Worm (Caenorhabditis elegans) whole organism, L4 larva: ENCODE data around the gene K08E4.2.

Source experiments
- D1046.2 ChIP-seq: fragments of 200-800 bp; sonication (Bioruptor generic); IDR thresholded peaks from 2 replicates; pipeline ENCODE4 v1.3.6; 2022; ENCODE audit warnings: missing genetic modification characterization, missing compliant biosample characterization
- F10B5.3 ChIP-seq: sonication (generic microtip); optimal IDR thresholded peaks from 2 replicates; lab custom pipeline; 2016; ENCODE audit warnings: mild to moderate bottlenecking, missing genetic modification characterization, missing compliant biosample characterization
- F26F4.8 ChIP-seq: fragments of 200-800 bp; sonication (Bioruptor generic); conservative IDR thresholded peaks from 2 replicates; pipeline ENCODE4 v1.3.6; 2022; ENCODE audit warnings: missing genetic modification characterization, missing compliant biosample characterization
- F37D6.2 ChIP-seq: sonication (generic microtip); optimal IDR thresholded peaks from 2 replicates; lab custom pipeline; 2016; ENCODE audit warnings: mild to moderate bottlenecking, missing genetic modification characterization, missing compliant biosample characterization
- F44E2.7 ChIP-seq: fragments of 200-800 bp; sonication (Bioruptor generic); IDR thresholded peaks from 2 replicates; pipeline ENCODE4 v2.1.2; 2022; ENCODE audit warnings: missing genetic modification characterization, missing compliant biosample characterization
- F49E8.2 ChIP-seq: sonication (generic microtip); optimal IDR thresholded peaks from 2 replicates; lab custom pipeline; 2016; ENCODE audit warnings: missing compliant biosample characterization, mild to moderate bottlenecking, missing genetic modification characterization, borderline replicate concordance
- Y105C5A.15 ChIP-seq: fragments of 200-800 bp; sonication (Bioruptor generic); IDR thresholded peaks from 2 replicates; pipeline ENCODE4 v1.3.6; 2022; ENCODE audit warnings: missing genetic modification characterization, missing compliant biosample characterization
- Y48G9A.11 ChIP-seq: fragments of 200-800 bp; sonication (Bioruptor generic); IDR thresholded peaks from 2 replicates; pipeline ENCODE4 v1.3.6; 2022; ENCODE audit warnings: missing genetic modification reagents, missing genetic modification characterization, missing compliant biosample characterization
- Y5F2A.4 ChIP-seq: fragments of 200-800 bp; sonication (Bioruptor generic); optimal IDR thresholded peaks from 2 replicates; lab custom pipeline; 2018; ENCODE audit warnings: mild to moderate bottlenecking, missing genetic modification characterization, missing compliant biosample characterization
- Y75B8A.6 ChIP-seq: fragments of 200-800 bp; sonication (Bioruptor generic); IDR thresholded peaks from 2 replicates; pipeline ENCODE4 v1.3.6; 2022; ENCODE audit warnings: missing genetic modification reagents, missing genetic modification characterization, missing compliant biosample characterization
- aly-2 ChIP-seq: sonication (generic microtip); optimal IDR thresholded peaks from 2 replicates; lab custom pipeline; 2018; ENCODE audit warnings: missing biosample characterization, missing genetic modification characterization
- arid-1 ChIP-seq: fragments of 200-800 bp; sonication (Bioruptor generic); conservative IDR thresholded peaks from 2 replicates; pipeline ENCODE4 v1.3.6; 2022; ENCODE audit warnings: missing genetic modification reagents, missing genetic modification characterization, missing compliant biosample characterization
- attf-4 ChIP-seq: sonication (generic microtip); optimal IDR thresholded peaks from 3 replicates; lab custom pipeline; 2017; ENCODE audit warnings: missing biosample characterization, missing genetic modification characterization
- ceh-20 ChIP-seq: fragments of 200-800 bp; sonication (Bioruptor generic); IDR thresholded peaks from 2 replicates; pipeline ENCODE4 v1.3.6; 2022; ENCODE audit warnings: missing genetic modification reagents, missing genetic modification characterization, missing compliant biosample characterization
- ceh-28 ChIP-seq: fragments of 150-350 bp; optimal IDR thresholded peaks from 2 replicates; lab custom pipeline; 2014; ENCODE audit warnings: missing biosample characterization, missing genetic modification reagents, missing genetic modification characterization
- ceh-62 ChIP-seq: sonication (generic microtip); optimal IDR thresholded peaks from 2 replicates; lab custom pipeline; 2017; ENCODE audit warnings: missing biosample characterization, missing genetic modification characterization
- daf-12 ChIP-seq: fragments of 150-350 bp; optimal IDR thresholded peaks from 2 replicates; lab custom pipeline; 2014; ENCODE audit warnings: missing biosample characterization, missing genetic modification reagents, missing genetic modification characterization
- daf-16 ChIP-seq, 3 experiments: sonication (generic microtip); optimal IDR thresholded peaks; 2 replicates each; lab custom pipeline; 2016 to 2017; ENCODE audit warnings: missing genetic modification characterization in 3 of 3, missing genetic modification reagents in 3 of 3, mild to moderate bottlenecking in 2 of 3, missing compliant biosample characterization in 2 of 3, missing biosample characterization in 1 of 3, moderate library complexity in 1 of 3
- daf-19 ChIP-seq: fragments of 200-800 bp; sonication (Bioruptor generic); conservative IDR thresholded peaks from 2 replicates; pipeline ENCODE4 v1.3.6; 2022; ENCODE audit warnings: missing genetic modification characterization, missing compliant biosample characterization
- daf-8 ChIP-seq: fragments of 200-800 bp; sonication (Bioruptor generic); IDR thresholded peaks from 2 replicates; pipeline ENCODE4 v1.3.6; 2022; ENCODE audit warnings: missing genetic modification characterization, missing compliant biosample characterization
- dmd-6 ChIP-seq: fragments of 200-800 bp; sonication (Bioruptor generic); IDR thresholded peaks from 2 replicates; pipeline ENCODE4 v1.3.6; 2022; ENCODE audit warnings: missing genetic modification reagents, missing genetic modification characterization, missing compliant biosample characterization
- dve-1 ChIP-seq: sonication (generic microtip); optimal IDR thresholded peaks from 2 replicates; lab custom pipeline; 2017; ENCODE audit warnings: antibody characterized with exemption, mild to moderate bottlenecking, missing genetic modification characterization, missing compliant biosample characterization; ENCODE audit not compliant: insufficient read depth
- egl-27 ChIP-seq: sonication (generic microtip); optimal IDR thresholded peaks from 3 replicates; lab custom pipeline; 2017; ENCODE audit warnings: missing biosample characterization, missing genetic modification reagents, missing genetic modification characterization
- fkh-10 ChIP-seq: fragments of 150-350 bp; optimal IDR thresholded peaks from 2 replicates; lab custom pipeline; 2014; ENCODE audit warnings: missing biosample characterization, missing genetic modification reagents, missing genetic modification characterization
- gei-8 ChIP-seq: fragments of 200-800 bp; sonication (Bioruptor generic); optimal IDR thresholded peaks from 2 replicates; lab custom pipeline; 2018; ENCODE audit warnings: mild to moderate bottlenecking, missing genetic modification characterization, missing compliant biosample characterization
- hlh-11 ChIP-seq: fragments of 200-800 bp; sonication (Bioruptor generic); optimal IDR thresholded peaks from 2 replicates; lab custom pipeline; 2018; ENCODE audit warnings: mild to moderate bottlenecking, missing genetic modification characterization, missing compliant biosample characterization
- hlh-30 ChIP-seq: sonication (generic microtip); optimal IDR thresholded peaks from 2 replicates; lab custom pipeline; 2017; ENCODE audit warnings: antibody characterized with exemption, mild to moderate bottlenecking, missing genetic modification characterization, missing compliant biosample characterization; ENCODE audit not compliant: insufficient read depth
- jun-1 ChIP-seq: fragments of 150-350 bp; optimal IDR thresholded peaks from 2 replicates; lab custom pipeline; 2014; ENCODE audit warnings: missing biosample characterization, missing genetic modification reagents, missing genetic modification characterization
- lim-7 ChIP-seq: fragments of 200-800 bp; sonication (Bioruptor generic); IDR thresholded peaks from 2 replicates; pipeline ENCODE4 v1.3.6; 2022; ENCODE audit warnings: missing genetic modification characterization, missing compliant biosample characterization
- lin-1 ChIP-seq: fragments of 200-800 bp; sonication (Bioruptor generic); IDR thresholded peaks from 2 replicates; pipeline ENCODE4 v1.3.6; 2022; ENCODE audit warnings: missing genetic modification reagents, missing genetic modification characterization, missing compliant biosample characterization
- lin-13 ChIP-seq: fragments of 150-350 bp; optimal IDR thresholded peaks from 2 replicates; lab custom pipeline; 2014; ENCODE audit warnings: missing biosample characterization, missing genetic modification reagents, missing genetic modification characterization
- lin-29 ChIP-seq: fragments of 200-800 bp; sonication (Bioruptor generic); IDR thresholded peaks from 2 replicates; pipeline ENCODE4 v1.3.6; 2022; ENCODE audit warnings: missing genetic modification reagents, missing genetic modification characterization, missing compliant biosample characterization
- lir-3 ChIP-seq: sonication (generic microtip); optimal IDR thresholded peaks from 2 replicates; lab custom pipeline; 2016; ENCODE audit warnings: mild to moderate bottlenecking, missing genetic modification characterization, missing compliant biosample characterization
- madf-5 ChIP-seq, 2 experiments: fragments of 200-800 bp; sonication (Bioruptor generic); IDR thresholded peaks; 2 replicates each; pipeline ENCODE4 v1.3.6; 2022; ENCODE audit warnings: missing compliant biosample characterization in 2 of 2, missing genetic modification characterization in 2 of 2
- madf-9 ChIP-seq: fragments of 200-800 bp; sonication (Bioruptor generic); conservative IDR thresholded peaks from 2 replicates; pipeline ENCODE4 v1.3.6; 2022; ENCODE audit warnings: missing genetic modification reagents, missing genetic modification characterization, missing compliant biosample characterization
- mdl-1 ChIP-seq, 2 experiments: fragments of 150-350 bp in 1 of 2; sonication (generic microtip) in 1 of 2; optimal IDR thresholded peaks; 2 replicates each; lab custom pipeline; 2014 to 2017; ENCODE audit warnings: missing biosample characterization in 2 of 2, missing genetic modification characterization in 2 of 2
- mdt-29 ChIP-seq: fragments of 200-800 bp; sonication (Bioruptor generic); IDR thresholded peaks from 2 replicates; pipeline ENCODE4 v1.3.6; 2022; ENCODE audit warnings: missing genetic modification reagents, missing genetic modification characterization, missing compliant biosample characterization
- mxl-2 ChIP-seq: fragments of 200-800 bp; sonication (Bioruptor generic); conservative IDR thresholded peaks from 2 replicates; pipeline ENCODE4 v1.3.6; 2022; ENCODE audit warnings: missing genetic modification reagents, missing genetic modification characterization, missing compliant biosample characterization
- mxl-3 ChIP-seq: fragments of 200-800 bp; sonication (Bioruptor generic); optimal IDR thresholded peaks from 2 replicates; lab custom pipeline; 2018; ENCODE audit warnings: mild to moderate bottlenecking, missing genetic modification characterization, missing compliant biosample characterization
- nhr-102 ChIP-seq: sonication (generic microtip); optimal IDR thresholded peaks from 2 replicates; lab custom pipeline; 2016; ENCODE audit warnings: mild to moderate bottlenecking, missing genetic modification characterization, moderate library complexity, missing compliant biosample characterization
- nhr-111 ChIP-seq: fragments of 200-800 bp; sonication (Bioruptor generic); optimal IDR thresholded peaks from 2 replicates; lab custom pipeline; 2018; ENCODE audit warnings: mild to moderate bottlenecking, missing genetic modification characterization, missing compliant biosample characterization
- nhr-237 ChIP-seq: sonication (generic microtip); optimal IDR thresholded peaks from 2 replicates; lab custom pipeline; 2017; ENCODE audit warnings: missing biosample characterization, missing genetic modification characterization
- nhr-48 ChIP-seq: sonication (generic microtip); optimal IDR thresholded peaks from 2 replicates; lab custom pipeline; 2016; ENCODE audit warnings: mild to moderate bottlenecking, missing genetic modification characterization, missing compliant biosample characterization
- nhr-76 ChIP-seq: fragments of 150-350 bp; optimal IDR thresholded peaks from 2 replicates; lab custom pipeline; 2014; ENCODE audit warnings: missing biosample characterization, missing genetic modification characterization
- nhr-77 ChIP-seq: fragments of 150-350 bp; optimal IDR thresholded peaks from 2 replicates; lab custom pipeline; 2014; ENCODE audit warnings: missing biosample characterization, missing genetic modification characterization
- saeg-2 ChIP-seq: fragments of 200-800 bp; sonication (Bioruptor generic); IDR thresholded peaks from 2 replicates; pipeline ENCODE4 v1.3.6; 2022; ENCODE audit warnings: missing genetic modification reagents, missing genetic modification characterization, missing compliant biosample characterization
- sdz-12 ChIP-seq: fragments of 200-800 bp; sonication (Bioruptor generic); optimal IDR thresholded peaks from 2 replicates; lab custom pipeline; 2018; ENCODE audit warnings: mild to moderate bottlenecking, missing genetic modification characterization, missing compliant biosample characterization
- snpc-4 ChIP-seq: fragments of 150-350 bp; optimal IDR thresholded peaks from 2 replicates; lab custom pipeline; 2014; ENCODE audit warnings: missing biosample characterization, missing genetic modification characterization
- spr-3 ChIP-seq: fragments of 200-800 bp; sonication (Bioruptor generic); optimal IDR thresholded peaks from 2 replicates; lab custom pipeline; 2018; ENCODE audit warnings: mild to moderate bottlenecking, missing genetic modification characterization, missing compliant biosample characterization
- unc-130 ChIP-seq: sonication (generic microtip); optimal IDR thresholded peaks from 2 replicates; lab custom pipeline; 2016; ENCODE audit warnings: missing genetic modification reagents, missing genetic modification characterization, missing compliant biosample characterization

The K08E4.2 gene

ce11 chrIV:12086498-12086897, 30.0 kb upstream of the K08E4.2 start (continued):
- TF ChIP-seq F10B5.3 (tag; lab: Kevin White, UChicago) (peak; percentile 63), F26F4.8 (GFP tag; lab: Robert Waterston, UW) (peak; percentile 89), F44E2.7 (GFP tag; lab: Robert Waterston, UW) (peak; percentile 94), F49E8.2 (tag; lab: Kevin White, UChicago) (peak; percentile 76), D1046.2 (peak; percentile 92), dmd-6 (peak; percentile 66), nhr-77 (peak; percentile 43), gei-8 (GFP tag; lab: Kevin White, UChicago) (peak; percentile 88), mxl-2 (GFP tag; lab: Robert Waterston, UW) (peak; percentile 66), hlh-30 (peak; percentile 88), jun-1 (tag; lab: Kevin White, UChicago) (peak; percentile 11), mxl-3 (GFP tag; lab: Kevin White, UChicago) (peak; percentile 84), lin-29 (GFP tag; lab: Robert Waterston, UW) (peak; percentile 82), snpc-4 (no peak), hlh-11 (tag; lab: Kevin White, UChicago) (peak; percentile 70), lim-7 (GFP tag; lab: Robert Waterston, UW) (peak; percentile 93), Y48G9A.11 (GFP tag; lab: Robert Waterston, UW) (peak; percentile 86), madf-5 (GFP tag; IDR thresholded peaks at IDR 0.05; lab: Robert Waterston, UW) (peak; percentile 47 to 91; a peak in 2 of 4 replicates), daf-8 (GFP tag; lab: Robert Waterston, UW) (peak; percentile 47; the same call in 1 of the 2 replicates), daf-16 (GFP tag; optimal IDR thresholded peaks at IDR 0.05; lab: Kevin White, UChicago) (peak; percentile 66 to 85), daf-16 (tag; optimal IDR thresholded peaks at IDR 0.05; lab: Kevin White, UChicago) (peak; percentile 64), ceh-20 (GFP tag; lab: Robert Waterston, UW) (peak; percentile 86), egl-27 (tag; lab: Kevin White, UChicago) (no peak), aly-2 (tag; lab: Kevin White, UChicago) (peak; percentile 14), nhr-48 (peak; percentile 69), Y75B8A.6 (GFP tag; lab: Robert Waterston, UW) (0 out of 2 replicates have a peak, but pooled peaks have one; percentile 27), madf-9 (GFP tag; lab: Robert Waterston, UW) (peak; percentile 69; the same call in 1 of the 2 replicates), mdt-29 (GFP tag; lab: Robert Waterston, UW) (peak; percentile 18; the same call in 1 of the 2 replicates), spr-3 (GFP tag; lab: Kevin White, UChicago) (peak; percentile 79), nhr-111 (GFP tag; lab: Kevin White, UChicago) (peak; percentile 81), nhr-102 (peak; percentile 84), fkh-10 (GFP tag; lab: Kevin White, UChicago) (no peak), daf-12 (tag; lab: Kevin White, UChicago) (no peak), unc-130 (GFP tag; lab: Kevin White, UChicago) (peak; percentile 71), ceh-28 (tag; lab: Kevin White, UChicago) (no peak), dve-1 (tag; lab: Kevin White, UChicago) (peak; percentile 74), sdz-12 (peak; percentile 75), daf-19 (GFP tag; lab: Robert Waterston, UW) (peak; percentile 55; the same call in 1 of the 2 replicates), Y5F2A.4 (GFP tag; lab: Kevin White, UChicago) (peak; percentile 76), lir-3 (tag; lab: Kevin White, UChicago) (peak; percentile 71), nhr-76 (tag; lab: Kevin White, UChicago) (no peak), nhr-237 (tag; lab: Kevin White, UChicago) (peak; percentile 17), F37D6.2 (peak; percentile 61), ceh-62 (no peak), mdl-1 (tag; optimal IDR thresholded peaks at IDR 0.05; lab: Kevin White, UChicago) (peak in 1 of 2 experiments; percentile 43), Y105C5A.15 (peak; percentile 94), arid-1 (GFP tag; lab: Robert Waterston, UW) (peak; percentile 94), attf-4 (tag; lab: Kevin White, UChicago) (no peak), lin-1 (peak; percentile 64), saeg-2 (GFP tag; lab: Robert Waterston, UW) (peak; percentile 51; the same call in 1 of the 2 replicates), lin-13 (GFP tag; lab: Kevin White, UChicago) (peak; percentile 77)
